Worm (Caenorhabditis elegans) whole organism, late embryonic: ENCODE data around the gene rabx-5.

Experiments used
- ama-1 ChIP-seq: fragments of 150-350 bp; optimal IDR thresholded peaks from 2 replicates; lab custom pipeline; 2014
- dmd-4 ChIP-seq: sonication (generic microtip); optimal IDR thresholded peaks from 2 replicates; lab custom pipeline; 2016; ENCODE audit warnings: borderline replicate concordance, missing genetic modification characterization, missing compliant biosample characterization
- elt-2 ChIP-seq: sonication (generic microtip); optimal IDR thresholded peaks from 2 replicates; lab custom pipeline; 2016; ENCODE audit warnings: missing genetic modification reagents, missing genetic modification characterization, missing compliant biosample characterization
- elt-4 ChIP-seq: sonication (generic microtip); optimal IDR thresholded peaks from 2 replicates; lab custom pipeline; 2016; ENCODE audit warnings: missing genetic modification characterization, missing compliant biosample characterization
- fkh-10 ChIP-seq: fragments of 150-350 bp; optimal IDR thresholded peaks from 2 replicates; lab custom pipeline; 2014; ENCODE audit warnings: missing biosample characterization, missing genetic modification reagents, missing genetic modification characterization
- hlh-6 ChIP-seq: sonication (generic microtip); optimal IDR thresholded peaks from 2 replicates; lab custom pipeline; 2016; ENCODE audit warnings: missing genotype, missing genetic modification characterization, missing compliant biosample characterization
- nhr-11 ChIP-seq: fragments of 150-350 bp; optimal IDR thresholded peaks from 2 replicates; lab custom pipeline; 2014; ENCODE audit warnings: missing biosample characterization, missing genetic modification characterization
- nhr-232 ChIP-seq: sonication (generic microtip); optimal IDR thresholded peaks from 2 replicates; lab custom pipeline; 2016; ENCODE audit warnings: missing genetic modification characterization, missing compliant biosample characterization
- odd-2 ChIP-seq: sonication (generic microtip); optimal IDR thresholded peaks from 2 replicates; lab custom pipeline; 2017; ENCODE audit warnings: antibody characterized with exemption, mild to moderate bottlenecking, missing genetic modification characterization, missing compliant biosample characterization
- pha-4 ChIP-seq: fragments of 150-350 bp; optimal IDR thresholded peaks from 2 replicates; lab custom pipeline; 2018; ENCODE audit warnings: missing biosample characterization, missing genetic modification reagents, missing genetic modification characterization
- rnt-1 ChIP-seq: sonication (generic microtip); optimal IDR thresholded peaks from 2 replicates; lab custom pipeline; 2016; ENCODE audit warnings: missing genetic modification characterization, missing compliant biosample characterization
- sox-2 ChIP-seq: fragments of 200-800 bp; sonication (Bioruptor generic); IDR thresholded peaks from 2 replicates; pipeline ENCODE4 v1.3.6; 2022; ENCODE audit warnings: missing genetic modification reagents, missing genetic modification characterization, missing compliant biosample characterization
- unc-55 ChIP-seq: sonication (generic microtip); optimal IDR thresholded peaks from 2 replicates; lab custom pipeline; 2017; ENCODE audit warnings: missing biosample characterization, missing genetic modification reagents, missing genetic modification characterization
- ztf-16 ChIP-seq: sonication (generic microtip); optimal IDR thresholded peaks from 2 replicates; lab custom pipeline; 2017; ENCODE audit warnings: missing genetic modification characterization, missing compliant biosample characterization

DNA sequence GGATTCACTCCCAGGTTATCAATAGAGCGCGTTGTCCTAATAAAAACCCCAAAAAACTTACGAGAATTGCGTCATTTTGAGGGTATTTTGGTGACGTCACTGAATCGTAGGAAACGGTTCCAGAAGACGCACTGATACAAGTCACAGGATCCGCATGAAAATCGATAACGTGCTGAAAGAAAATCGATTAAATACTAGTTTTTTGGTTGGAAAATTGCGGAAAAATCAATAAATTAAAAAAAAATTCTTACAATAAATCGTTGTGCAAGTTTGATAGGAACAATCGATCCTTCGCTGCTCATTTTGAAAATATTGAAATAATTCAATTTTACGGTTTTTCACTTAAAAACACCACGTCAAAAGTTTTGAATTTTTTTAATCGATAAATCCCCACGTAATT, 1.9 kb upstream of the rabx-5 start, which contains the start of gene Y39A1A.2:
- no peak for TF ChIP-seq elt-4
- TF ChIP-seq sox-2 (GFP tag; lab: Robert Waterston, UW): no peak
- no peak for TF ChIP-seq dmd-4
- no peak for TF ChIP-seq ztf-16 (tag; lab: Kevin White, UChicago)
- no peak for TF ChIP-seq rnt-1
- no peak for TF ChIP-seq unc-55
- TF ChIP-seq hlh-6: no peak
- TF ChIP-seq odd-2 (tag; lab: Kevin White, UChicago): no peak
- no peak for TF ChIP-seq fkh-10 (GFP tag; lab: Kevin White, UChicago)
- no peak for TF ChIP-seq elt-2 (tag; lab: Kevin White, UChicago)
- no peak for TF ChIP-seq ama-1 (lab: Kevin White, UChicago)
- no peak for TF ChIP-seq pha-4 (tag; lab: Kevin White, UChicago)
- TF ChIP-seq nhr-11 (tag; lab: Kevin White, UChicago): no peak
- no peak for TF ChIP-seq nhr-232 (tag; lab: Kevin White, UChicago)
